Worm (Caenorhabditis elegans) whole organism, L4/young adult: Measurements from ENCODE around the gene F01D5.1.

Experiments used
- W03F9.2 ChIP-seq: fragments of 150-350 bp; optimal IDR thresholded peaks from 2 replicates; lab custom pipeline; 2014; ENCODE audit warnings: missing biosample characterization, missing genetic modification characterization
- dao-5 ChIP-seq: sonication (generic microtip); optimal IDR thresholded peaks from 2 replicates; lab custom pipeline; 2016; ENCODE audit warnings: missing genotype, missing genetic modification characterization, moderate library complexity, missing compliant biosample characterization
- him-1 ChIP-seq: sonication (generic microtip); optimal IDR thresholded peaks from 2 replicates; lab custom pipeline; 2016; ENCODE audit warnings: missing genotype, missing genetic modification reagents, missing genetic modification characterization, missing compliant biosample characterization

DNA sequence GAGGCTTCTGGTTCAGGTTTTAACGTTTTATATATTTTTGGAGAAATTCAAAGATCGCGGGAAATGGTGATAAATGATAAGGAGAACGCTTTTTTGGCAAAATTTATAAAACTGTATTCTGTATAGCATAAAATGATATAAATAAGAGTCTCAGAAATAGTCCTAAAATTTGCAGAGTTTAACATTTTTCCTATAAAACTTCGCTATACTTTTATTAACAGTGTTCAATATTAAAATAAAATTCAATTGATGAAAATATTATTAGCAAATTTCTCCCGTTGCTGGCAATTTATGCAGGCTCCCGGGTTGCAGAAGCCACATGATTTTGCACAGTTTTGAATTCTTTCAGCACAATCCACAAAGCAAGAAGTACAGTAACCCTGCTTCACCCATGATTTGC lies 1.6 kb upstream of the F01D5.1 start, which contains the start of gene F01D5.2:
- no peak for TF ChIP-seq him-1
- no peak for TF ChIP-seq W03F9.2 (tag; lab: Kevin White, UChicago)
- no peak for TF ChIP-seq dao-5 (tag; lab: Kevin White, UChicago)
